Worm (Caenorhabditis elegans): ENCODE measurements around the gene ugt-57.

- TF ChIP-seq nhr-25 (tag; optimal IDR thresholded peaks at IDR 0.05) = no peak
- no peak for TF ChIP-seq nhr-237 (tag; optimal IDR thresholded peaks at IDR 0.05)
- TF ChIP-seq nhr-12 (tag; optimal IDR thresholded peaks at IDR 0.05) = no peak
- TF ChIP-seq fos-1 (tag; optimal IDR thresholded peaks at IDR 0.05) = no peak
- TF ChIP-seq nhr-76 (tag; optimal IDR thresholded peaks at IDR 0.05) = no peak
These were observed 49.2 kb downstream of the ugt-57 start for ce11 chrX:7040760-7041159.

Measured in whole organism, L3 larva.